Fruit fly (Drosophila melanogaster): ENCODE results near the gene Ppox.

Gene Ppox

DNA sequence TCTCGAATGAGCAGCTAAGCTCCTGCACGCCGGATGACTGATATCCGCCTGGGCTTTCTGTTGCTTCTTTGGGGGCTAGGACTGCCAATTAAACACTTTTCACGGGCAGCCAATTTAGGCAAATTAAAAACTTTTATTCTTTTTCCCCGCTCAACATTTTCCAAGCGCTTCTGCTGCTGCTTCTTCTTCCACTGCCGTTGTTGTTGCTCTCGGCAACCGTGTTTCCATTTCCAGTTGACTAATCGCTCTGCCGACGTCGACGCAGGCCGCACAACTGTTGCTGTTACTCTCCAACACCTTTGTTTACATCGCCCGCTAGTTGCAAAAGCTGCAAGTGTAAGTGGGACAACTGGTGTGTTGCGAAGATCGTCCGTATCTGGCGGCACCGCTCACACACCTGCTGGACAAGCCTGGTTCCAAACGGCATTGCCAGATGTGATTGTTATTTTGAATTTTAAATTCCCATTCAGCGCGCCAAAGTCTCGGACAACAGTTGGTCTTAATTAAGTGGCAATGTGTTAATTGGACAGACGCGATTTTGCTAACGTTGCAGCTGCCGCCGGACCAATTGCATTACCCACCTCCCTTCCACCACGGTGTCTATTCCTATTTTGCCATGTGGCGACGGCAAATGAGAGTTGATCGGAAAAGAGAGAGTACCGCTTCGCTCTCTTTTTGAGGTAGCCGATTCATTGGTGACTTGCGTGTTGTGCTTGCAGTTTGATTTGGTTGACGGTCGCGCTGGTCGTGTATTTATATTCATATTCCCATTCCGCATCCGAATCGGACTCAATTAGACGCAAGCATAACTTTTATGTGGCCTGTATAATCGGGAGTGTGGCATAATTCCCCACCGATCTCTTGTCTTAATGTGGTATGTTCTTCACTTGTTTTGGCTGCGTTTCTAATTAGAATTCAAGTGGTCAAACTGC lies 31.5 kb downstream of the Ppox start, which contains the start of gene Wsck:
Gene Wsck (minus strand): TSS at position 199 of the 932 bp plus-strand sequence.
- TF ChIP-seq CG1620 (GFP tag; optimal IDR thresholded peaks at IDR 0.05) (no peak), Clk (GFP tag; optimal IDR thresholded peaks at IDR 0.05) (no peak), CG5204 (GFP tag; optimal IDR thresholded peaks at IDR 0.05) (no peak), CG12768 (GFP tag; optimal IDR thresholded peaks at IDR 0.05) (peak; percentile 33), Crg-1 (GFP tag; optimal IDR thresholded peaks at IDR 0.05) (no peak), toe (GFP tag; optimal IDR thresholded peaks at IDR 0.05) (no peak), Hr96 (GFP tag; optimal IDR thresholded peaks at IDR 0.05) (no peak), CG33017 (tag; optimal IDR thresholded peaks at IDR 0.05) (no peak), CG11617 (GFP tag; optimal IDR thresholded peaks at IDR 0.05) (no peak), CG7045 (GFP tag; optimal IDR thresholded peaks at IDR 0.05) (no peak), CG7101 (tag; optimal IDR thresholded peaks at IDR 0.05) (peak; percentile 30), CG14711 (tag; optimal IDR thresholded peaks at IDR 0.05) (peak; percentile 19), kay (GFP tag; ENCODE audit: borderline replicate concordance) (peak; percentile 96), ovo (GFP tag; optimal IDR thresholded peaks at IDR 0.05) (peak; percentile 33), cic (GFP tag; optimal IDR thresholded peaks at IDR 0.05) (peak; percentile 77), cnc (optimal IDR thresholded peaks at IDR 0.05) (peak; percentile 55 to 76), Mnt (GFP tag; optimal IDR thresholded peaks at IDR 0.05) (peak; percentile 82), tj (GFP tag; optimal IDR thresholded peaks at IDR 0.05) (peak; percentile 89), bab1 (GFP tag; optimal IDR thresholded peaks at IDR 0.05) (peak; percentile 63), pad (GFP tag; optimal IDR thresholded peaks at IDR 0.05) (peak; percentile 68)

DNA sequence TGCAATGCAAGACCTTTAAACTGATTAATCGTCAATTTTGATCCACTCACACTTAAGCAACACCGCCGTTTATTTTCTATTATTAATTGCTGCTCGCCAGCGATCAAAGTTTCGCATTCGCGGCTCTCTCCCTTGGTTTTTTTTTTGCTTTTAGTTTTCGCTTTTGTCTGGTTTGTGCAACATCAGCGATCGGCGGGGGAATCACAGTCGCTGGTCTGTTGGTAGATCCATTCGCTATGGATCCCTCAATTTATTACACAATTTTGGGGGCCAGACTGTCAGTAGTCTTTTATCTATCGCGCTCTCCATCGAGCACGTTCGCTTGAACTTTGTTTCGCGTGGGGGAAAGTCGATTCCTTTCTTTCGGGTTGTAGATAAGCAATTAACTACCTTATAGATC lies 35.0 kb downstream of the Ppox start:
- TF ChIP-seq cic (GFP tag; optimal IDR thresholded peaks at IDR 0.05) (peak; percentile 3), tj (GFP tag; optimal IDR thresholded peaks at IDR 0.05) (peak; percentile 66), CG12768 (GFP tag; optimal IDR thresholded peaks at IDR 0.05) (peak; percentile 54), toe (GFP tag; optimal IDR thresholded peaks at IDR 0.05) (no peak)

DNA sequence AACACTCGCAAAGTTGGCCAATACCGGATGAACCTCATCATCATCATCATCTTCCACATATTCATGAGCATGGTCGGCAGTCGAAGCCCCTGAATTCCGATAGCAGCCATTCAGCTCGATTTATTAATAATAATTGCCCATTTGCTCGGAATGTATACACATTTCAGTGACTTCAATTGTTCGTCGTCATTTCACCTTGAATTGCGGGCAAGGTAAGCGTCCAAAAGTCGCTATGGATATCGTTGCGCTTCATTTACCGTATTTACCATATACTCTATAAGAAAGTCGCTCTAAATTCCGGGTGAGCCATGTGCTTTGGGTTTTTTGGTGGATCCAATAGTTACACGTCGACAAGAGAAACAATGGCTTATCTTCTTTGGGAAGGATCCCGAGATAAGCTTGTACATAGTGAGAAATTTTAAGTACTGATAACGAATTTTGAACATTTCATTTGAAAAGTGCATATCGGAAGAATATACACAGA lies 35.6 kb downstream of the Ppox start:
- TF ChIP-seq CG11617 (GFP tag; optimal IDR thresholded peaks at IDR 0.05) (peak; percentile 14), Hr96 (GFP tag; optimal IDR thresholded peaks at IDR 0.05) (no peak), Clk (GFP tag; optimal IDR thresholded peaks at IDR 0.05) (peak; percentile 17), CG33017 (tag; optimal IDR thresholded peaks at IDR 0.05) (peak; percentile 11), cic (GFP tag; optimal IDR thresholded peaks at IDR 0.05) (no peak), CG7045 (GFP tag; optimal IDR thresholded peaks at IDR 0.05) (peak; percentile 65), CG14711 (tag; optimal IDR thresholded peaks at IDR 0.05) (peak; percentile 37), cnc (optimal IDR thresholded peaks at IDR 0.05) (no peak), pad (GFP tag; optimal IDR thresholded peaks at IDR 0.05) (peak; percentile 30), bab1 (GFP tag; optimal IDR thresholded peaks at IDR 0.05) (peak; percentile 34), CG7101 (tag; optimal IDR thresholded peaks at IDR 0.05) (peak; percentile 21), CG1620 (GFP tag; optimal IDR thresholded peaks at IDR 0.05) (no peak), Mnt (GFP tag; optimal IDR thresholded peaks at IDR 0.05) (peak; percentile 43)

DNA sequence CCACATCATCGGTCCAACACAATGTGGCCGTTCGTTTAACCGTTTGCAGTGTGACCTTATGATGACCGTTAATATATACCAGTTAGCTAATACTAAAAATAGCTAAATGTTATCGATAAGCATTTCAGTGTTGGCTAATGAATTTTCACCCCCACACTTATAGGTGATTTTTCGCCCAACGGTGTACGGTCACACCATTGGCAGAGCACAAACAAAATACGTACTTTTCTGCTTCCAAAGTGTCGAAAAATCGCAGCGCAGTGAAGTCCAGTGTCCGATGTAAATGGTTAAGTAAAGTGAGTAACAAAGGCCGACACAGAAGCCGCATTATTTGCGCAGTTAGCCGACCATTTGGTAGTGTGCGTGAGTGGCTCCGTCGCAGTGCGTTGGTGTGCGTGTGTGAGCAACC lies 36.1 kb downstream of the Ppox start, which contains the start of the genes Syx18 and atl:
Gene Syx18 (minus strand): TSS at position 46 of the 409 bp plus-strand sequence.
Gene atl (plus strand): TSS at position 155 of the 409 bp plus-strand sequence.
- no peak for TF ChIP-seq CG12768 (GFP tag; optimal IDR thresholded peaks at IDR 0.05)
- peak; percentile 38 for TF ChIP-seq cic (GFP tag; optimal IDR thresholded peaks at IDR 0.05)
- TF ChIP-seq CG5204 (GFP tag; optimal IDR thresholded peaks at IDR 0.05): no peak
- no peak for TF ChIP-seq kay (GFP tag; ENCODE audit: borderline replicate concordance)
- peak; percentile 85 for TF ChIP-seq bab1 (GFP tag; optimal IDR thresholded peaks at IDR 0.05)
- peak; percentile 36 for TF ChIP-seq Crg-1 (GFP tag; optimal IDR thresholded peaks at IDR 0.05)
- TF ChIP-seq CG1620 (GFP tag; optimal IDR thresholded peaks at IDR 0.05): peak; percentile 67
- TF ChIP-seq Hr96 (GFP tag; optimal IDR thresholded peaks at IDR 0.05): no peak
- no peak for TF ChIP-seq Clk (GFP tag; optimal IDR thresholded peaks at IDR 0.05)
- no peak for TF ChIP-seq CG7045 (GFP tag; optimal IDR thresholded peaks at IDR 0.05)
- TF ChIP-seq CG7101 (tag; optimal IDR thresholded peaks at IDR 0.05): peak; percentile 28
- TF ChIP-seq CG11617 (GFP tag; optimal IDR thresholded peaks at IDR 0.05): no peak
- no peak for TF ChIP-seq ovo (GFP tag; optimal IDR thresholded peaks at IDR 0.05)
- no peak for TF ChIP-seq tj (GFP tag; optimal IDR thresholded peaks at IDR 0.05)
- TF ChIP-seq toe (GFP tag; optimal IDR thresholded peaks at IDR 0.05): no peak
- peak; percentile 56 for TF ChIP-seq CG14711 (tag; optimal IDR thresholded peaks at IDR 0.05)
- no peak for TF ChIP-seq CG33017 (tag; optimal IDR thresholded peaks at IDR 0.05)
- peak; percentile 26 for TF ChIP-seq pad (GFP tag; optimal IDR thresholded peaks at IDR 0.05)
- TF ChIP-seq cnc (optimal IDR thresholded peaks at IDR 0.05): no peak
- TF ChIP-seq Mnt (GFP tag; optimal IDR thresholded peaks at IDR 0.05): peak; percentile 41

DNA sequence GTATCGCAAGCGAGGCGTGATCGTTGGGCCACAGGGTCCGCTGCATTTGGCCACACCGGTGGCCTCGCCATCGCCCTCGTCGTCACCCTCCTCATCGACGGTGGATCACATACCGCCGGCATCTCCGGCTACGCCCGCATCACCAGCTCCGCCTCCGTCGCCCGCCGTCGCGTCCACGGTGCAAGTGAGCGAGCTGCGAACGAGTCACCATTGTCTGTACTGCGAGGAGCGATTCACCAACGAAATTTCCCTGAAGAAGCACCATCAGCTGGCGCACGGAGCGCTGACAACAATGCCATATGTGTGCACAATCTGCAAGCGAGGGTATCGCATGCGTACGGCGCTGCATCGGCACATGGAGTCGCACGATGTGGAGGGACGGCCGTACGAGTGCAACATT lies 41.1 kb downstream of the Ppox start:
- no peak for TF ChIP-seq CG7101 (tag; optimal IDR thresholded peaks at IDR 0.05)
- no peak for TF ChIP-seq cnc (optimal IDR thresholded peaks at IDR 0.05)
- no peak for TF ChIP-seq pad (GFP tag; optimal IDR thresholded peaks at IDR 0.05)
- TF ChIP-seq CG12768 (GFP tag; optimal IDR thresholded peaks at IDR 0.05): no peak
- no peak for TF ChIP-seq toe (GFP tag; optimal IDR thresholded peaks at IDR 0.05)
- TF ChIP-seq CG1620 (GFP tag; optimal IDR thresholded peaks at IDR 0.05): no peak
- TF ChIP-seq cic (GFP tag; optimal IDR thresholded peaks at IDR 0.05): no peak
- TF ChIP-seq Mnt (GFP tag; optimal IDR thresholded peaks at IDR 0.05): no peak
- no peak for TF ChIP-seq CG11617 (GFP tag; optimal IDR thresholded peaks at IDR 0.05)
- no peak for TF ChIP-seq kay (GFP tag; ENCODE audit: borderline replicate concordance)
- no peak for TF ChIP-seq CG14711 (tag; optimal IDR thresholded peaks at IDR 0.05)

All from whole organism, adult.